Fruit fly (Drosophila melanogaster): Measurements from ENCODE around the gene Spp.
A peak's percentile ranks its signal among the peaks of the same experiment; 100 is the strongest.

Spp gene

DNA sequence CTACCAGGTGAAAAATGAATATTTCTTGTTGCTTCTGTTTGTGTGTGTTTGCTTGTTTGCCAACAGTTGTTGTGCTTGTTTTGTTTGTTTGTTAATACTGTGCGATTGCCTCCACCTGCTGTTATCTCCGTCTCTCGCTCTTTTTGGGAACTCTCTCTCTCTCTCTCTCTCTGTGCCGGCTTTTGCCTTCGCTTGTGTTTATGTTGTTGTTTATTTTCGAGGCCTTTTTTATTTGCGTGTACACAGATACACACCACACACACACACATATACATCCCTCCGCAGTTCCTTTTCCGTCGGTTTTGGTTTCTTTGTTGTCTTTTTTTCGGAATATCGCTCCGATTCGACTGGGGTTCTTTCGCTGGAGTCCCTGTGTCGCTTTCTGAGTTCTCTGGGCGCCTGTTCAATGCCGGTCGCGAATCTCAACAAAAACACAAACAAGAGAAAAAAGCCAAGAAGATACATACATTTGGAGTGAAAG, 33.9 kb downstream of the Spp start (continued):
- no peak for TF ChIP-seq Mad (GFP tag; optimal IDR thresholded peaks at IDR 0.05)
- no peak for TF ChIP-seq Hr39 (optimal IDR thresholded peaks at IDR 0.05)
- peak; percentile 67 for TF ChIP-seq bcd (GFP tag; optimal IDR thresholded peaks at IDR 0.05)
- TF ChIP-seq nerfin-1 (tag; optimal IDR thresholded peaks at IDR 0.05): peak; percentile 78
- 0 out of 2 replicates have a peak, but pooled peaks have one; percentile 27 for TF ChIP-seq Nf-YA (GFP tag; IDR thresholded peaks at IDR 0.05)
- peak; percentile 80 for TF ChIP-seq lbe (GFP tag; optimal IDR thresholded peaks at IDR 0.05)
- peak; percentile 54 for TF ChIP-seq cato (GFP tag; optimal IDR thresholded peaks at IDR 0.05; ENCODE audit: borderline replicate concordance)
- TF ChIP-seq Adf1 (GFP tag; IDR thresholded peaks at IDR 0.05): peak; percentile 21; the same call in 1 of the 2 replicates
- peak; percentile 44 for TF ChIP-seq grau (tag; optimal IDR thresholded peaks at IDR 0.05)
- TF ChIP-seq dati (GFP tag; IDR thresholded peaks at IDR 0.05): no peak
- TF ChIP-seq nerfin-2 (GFP tag; IDR thresholded peaks at IDR 0.05; ENCODE audit: partially characterized antibody): 0 out of 2 replicates have a peak, but pooled peaks have one; percentile 31
- peak; percentile 7 for TF ChIP-seq Xbp1 (GFP tag; optimal IDR thresholded peaks at IDR 0.05)
- peak; percentile 72 for TF ChIP-seq run (tag; optimal IDR thresholded peaks at IDR 0.05)
- TF ChIP-seq CG17568 (GFP tag; optimal IDR thresholded peaks at IDR 0.05): peak; percentile 82
- TF ChIP-seq CG34422 (GFP tag; IDR thresholded peaks at IDR 0.05): peak; percentile 81; the same call in 1 of the 3 replicates
- TF ChIP-seq CG16815 (GFP tag; optimal IDR thresholded peaks at IDR 0.05): peak; percentile 7
- TF ChIP-seq CG17361 (GFP tag; IDR thresholded peaks at IDR 0.05): peak; percentile 71; the same call in 2 of the 3 replicates
- TF ChIP-seq CG10431 (GFP tag; optimal IDR thresholded peaks at IDR 0.05): peak; percentile 81
- TF ChIP-seq E2f1 (GFP tag; IDR thresholded peaks at IDR 0.05): peak; percentile 10; the same call in 1 of the 2 replicates
- TF ChIP-seq CG2875 (GFP tag; optimal IDR thresholded peaks at IDR 0.05): peak; percentile 89
- TF ChIP-seq D19B (GFP tag; optimal IDR thresholded peaks at IDR 0.05): no peak
- no peak for TF ChIP-seq CG11093 (GFP tag; IDR thresholded peaks at IDR 0.05)
- peak; percentile 60 for TF ChIP-seq her (GFP tag; optimal IDR thresholded peaks at IDR 0.05)
- TF ChIP-seq ash1 (GFP tag; optimal IDR thresholded peaks at IDR 0.05): no peak
- TF ChIP-seq CG10462 (GFP tag; optimal IDR thresholded peaks at IDR 0.05): peak; percentile 29
- TF ChIP-seq CTCF (GFP tag; optimal IDR thresholded peaks at IDR 0.05): peak; percentile 10
- peak; percentile 81 for TF ChIP-seq Asciz (GFP tag; optimal IDR thresholded peaks at IDR 0.05)
- TF ChIP-seq nau (GFP tag; optimal IDR thresholded peaks at IDR 0.05): peak; percentile 85
- no peak for TF ChIP-seq luna (GFP tag; optimal IDR thresholded peaks at IDR 0.05)
- no peak for TF ChIP-seq D (optimal IDR thresholded peaks at IDR 0.05)
- peak; percentile 75 for TF ChIP-seq D (GFP tag; optimal IDR thresholded peaks at IDR 0.05)
- peak; percentile 27 for TF ChIP-seq CG6654 (GFP tag; optimal IDR thresholded peaks at IDR 0.05)
- TF ChIP-seq CrebB (tag; optimal IDR thresholded peaks at IDR 0.05): peak; percentile 67
- TF ChIP-seq CG11695 (GFP tag; IDR thresholded peaks at IDR 0.05): peak; percentile 53; the same call in 2 of the 3 replicates
- TF ChIP-seq Deaf1 (tag; optimal IDR thresholded peaks at IDR 0.05): peak; percentile 78
- TF ChIP-seq CG11696 (GFP tag; IDR thresholded peaks at IDR 0.05): no peak
- TF ChIP-seq Hsf (GFP tag; optimal IDR thresholded peaks at IDR 0.05): peak; percentile 38
- no peak for TF ChIP-seq dimm (GFP tag; IDR thresholded peaks at IDR 0.05)
- TF ChIP-seq D19A (tag; optimal IDR thresholded peaks at IDR 0.05): peak; percentile 55
- peak; percentile 90 for TF ChIP-seq fd64A (GFP tag; optimal IDR thresholded peaks at IDR 0.05)
- no peak for TF ChIP-seq MBD-R2 (GFP tag; IDR thresholded peaks at IDR 0.05)
- no peak for TF ChIP-seq lilli (GFP tag; optimal IDR thresholded peaks at IDR 0.05)
- TF ChIP-seq BtbVII (GFP tag; optimal IDR thresholded peaks at IDR 0.05): peak; percentile 74
- TF ChIP-seq CG8290 (GFP tag; optimal IDR thresholded peaks at IDR 0.05): peak; percentile 66
- peak; percentile 41 to 81 for TF ChIP-seq CG8290 (tag; optimal IDR thresholded peaks at IDR 0.05)
- TF ChIP-seq sqz (GFP tag; optimal IDR thresholded peaks at IDR 0.05): peak; percentile 82
- TF ChIP-seq CG18599 (GFP tag; optimal IDR thresholded peaks at IDR 0.05): peak; percentile 69
- peak; percentile 52 for TF ChIP-seq CG12219 (GFP tag; optimal IDR thresholded peaks at IDR 0.05)
- peak; percentile 63 for TF ChIP-seq Atf-2 (GFP tag; optimal IDR thresholded peaks at IDR 0.05)
- no peak for TF ChIP-seq CG11560 (tag; IDR thresholded peaks at IDR 0.05)
- peak; percentile 20 for TF ChIP-seq ftz-f1 (GFP tag; optimal IDR thresholded peaks at IDR 0.05)
- TF ChIP-seq CG10979 (tag; optimal IDR thresholded peaks at IDR 0.05): peak; percentile 68

All from whole organism, embryonic.